Worm (Caenorhabditis elegans) whole organism, early embryonic: ENCODE measurements around the gene dpyd-1.

ENCODE experiments used
- B0310.2 ChIP-seq: sonication (generic microtip); optimal IDR thresholded peaks from 2 replicates; lab custom pipeline; 2016; ENCODE audit warnings: mild to moderate bottlenecking, missing genetic modification characterization, missing compliant biosample characterization
- F13C5.2 ChIP-seq: sonication (generic microtip); optimal IDR thresholded peaks from 2 replicates; lab custom pipeline; 2017; ENCODE audit warnings: mild to moderate bottlenecking, missing genetic modification characterization, inconsistent platforms, missing compliant biosample characterization
- ama-1 ChIP-seq: fragments of 150-350 bp; optimal IDR thresholded peaks from 2 replicates; lab custom pipeline; 2014
- ceh-36 ChIP-seq: sonication (generic microtip); optimal IDR thresholded peaks from 2 replicates; lab custom pipeline; 2016; ENCODE audit warnings: missing genetic modification characterization, inconsistent platforms, missing compliant biosample characterization
- hmg-4 ChIP-seq: fragments of 200-800 bp; sonication (Bioruptor generic); optimal IDR thresholded peaks from 2 replicates; lab custom pipeline; 2018; ENCODE audit warnings: mild to moderate bottlenecking, missing genetic modification characterization, missing compliant biosample characterization
- scrt-1 ChIP-seq: fragments of 200-800 bp; sonication (Bioruptor generic); IDR thresholded peaks from 2 replicates; pipeline ENCODE4 v1.3.6; 2022; ENCODE audit warnings: missing genetic modification characterization, missing compliant biosample characterization
- sea-1 ChIP-seq: fragments of 200-800 bp; sonication (Bioruptor generic); conservative IDR thresholded peaks from 2 replicates; pipeline ENCODE4 v1.3.6; 2022; ENCODE audit warnings: missing genetic modification characterization, missing compliant biosample characterization
- tbx-37 ChIP-seq: fragments of 200-800 bp; sonication (Bioruptor generic); conservative IDR thresholded peaks from 2 replicates; pipeline ENCODE4 v1.3.6; 2022; ENCODE audit warnings: missing genetic modification reagents, missing genetic modification characterization, missing compliant biosample characterization
- tra-4 ChIP-seq: sonication (generic microtip); optimal IDR thresholded peaks from 2 replicates; lab custom pipeline; 2017; ENCODE audit warnings: missing genetic modification characterization, missing compliant biosample characterization

DNA sequence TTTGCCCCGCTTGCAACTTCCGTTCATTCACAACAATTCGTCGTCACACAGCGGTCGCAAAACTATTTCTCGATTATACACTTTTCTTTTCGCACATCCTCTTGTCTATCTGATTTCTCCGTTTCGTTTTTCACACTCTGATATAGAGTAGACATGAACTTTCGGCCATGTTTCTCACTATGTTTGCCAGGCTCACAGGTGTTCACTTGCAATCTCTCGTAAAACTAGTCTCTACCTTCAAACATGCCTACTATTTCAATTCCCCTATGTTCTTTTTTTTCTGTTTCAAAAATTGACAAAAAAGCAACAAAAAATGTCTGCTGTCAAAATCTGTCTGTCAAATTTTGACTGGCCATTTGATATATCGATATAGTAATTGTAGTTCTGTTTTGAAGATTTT, 10.5 kb upstream of the dpyd-1 start:
- TF ChIP-seq scrt-1 (GFP tag; lab: Robert Waterston, UW) (no peak), hmg-4 (no peak), F13C5.2 (no peak), ama-1 (lab: Kevin White, UChicago) (no peak), tra-4 (tag; lab: Kevin White, UChicago) (no peak), ceh-36 (no peak), sea-1 (GFP tag; lab: Robert Waterston, UW) (no peak), B0310.2 (no peak), tbx-37 (GFP tag; lab: Robert Waterston, UW) (no peak)
